Fruit fly (Drosophila melanogaster): ENCODE measurements around the gene Qsox4.

Qsox4 gene

dm6 chr3R:23721936-23722335 is 19.4 kb downstream of the Qsox4 start (continued):
- TF ChIP-seq CG7372 (GFP tag; IDR thresholded peaks at IDR 0.05) (peak; percentile 13; the same call in 1 of the 2 replicates), Neu2 (GFP tag; optimal IDR thresholded peaks at IDR 0.05; ENCODE audit: borderline replicate concordance) (no peak), maf-S (GFP tag; optimal IDR thresholded peaks at IDR 0.05) (peak; percentile 9), Nf-YC (tag; optimal IDR thresholded peaks at IDR 0.05) (peak; percentile 54), CG7271 (tag; optimal IDR thresholded peaks at IDR 0.05) (no peak), CG9932 (GFP tag; IDR thresholded peaks at IDR 0.05) (peak; percentile 50), dmrt99B (tag; optimal IDR thresholded peaks at IDR 0.05) (no peak), salm (tag; optimal IDR thresholded peaks at IDR 0.05) (peak; percentile 67), CG9817 (tag; optimal IDR thresholded peaks at IDR 0.05) (peak; percentile 56), CG17359 (tag; optimal IDR thresholded peaks at IDR 0.05) (peak; percentile 14), Myb (GFP tag; optimal IDR thresholded peaks at IDR 0.05) (peak; percentile 70), CG13424 (tag; optimal IDR thresholded peaks at IDR 0.05) (peak; percentile 33), abd-A (tag; optimal IDR thresholded peaks at IDR 0.05) (peak; percentile 63), mam (GFP tag; optimal IDR thresholded peaks at IDR 0.05) (peak; percentile 19), CG2116 (GFP tag; optimal IDR thresholded peaks at IDR 0.05) (peak; percentile 24), eve (GFP tag; optimal IDR thresholded peaks at IDR 0.05) (peak in 1 of 2 experiments; percentile 31), nerfin-1 (tag; optimal IDR thresholded peaks at IDR 0.05) (no peak), D (optimal IDR thresholded peaks at IDR 0.05) (no peak), D (GFP tag; optimal IDR thresholded peaks at IDR 0.05) (no peak), CG12391 (tag; optimal IDR thresholded peaks at IDR 0.05) (peak; percentile 43), ci (GFP tag; IDR thresholded peaks at IDR 0.05) (0 out of 3 replicates have a peak, but pooled peaks have one; percentile 26), tio (GFP tag; optimal IDR thresholded peaks at IDR 0.05) (no peak), CG11398 (GFP tag; optimal IDR thresholded peaks at IDR 0.05) (no peak), stwl (tag; optimal IDR thresholded peaks at IDR 0.05) (peak; percentile 77), CG1832 (GFP tag; optimal IDR thresholded peaks at IDR 0.05) (no peak), Hr3 (GFP tag; optimal IDR thresholded peaks at IDR 0.05) (peak; percentile 7), CoRest (tag; optimal IDR thresholded peaks at IDR 0.05) (peak; percentile 70), trem (tag; optimal IDR thresholded peaks at IDR 0.05) (peak; percentile 26), Meics (GFP tag; optimal IDR thresholded peaks at IDR 0.05) (peak; percentile 35), CG10565 (GFP tag; optimal IDR thresholded peaks at IDR 0.05) (no peak), dpn (GFP tag; optimal IDR thresholded peaks at IDR 0.05) (peak in 1 of 2 experiments; percentile 57), CG18262 (tag; optimal IDR thresholded peaks at IDR 0.05) (peak; percentile 26), lbe (GFP tag; optimal IDR thresholded peaks at IDR 0.05) (peak; percentile 15), CG11456 (GFP tag; IDR thresholded peaks at IDR 0.05) (no peak; the same call in 2 of the 3 replicates), CG2199 (GFP tag; IDR thresholded peaks at IDR 0.05) (peak; percentile 93), CG13123 (GFP tag; optimal IDR thresholded peaks at IDR 0.05) (no peak), Trl (optimal IDR thresholded peaks at IDR 0.05) (no peak), Trl (GFP tag; optimal IDR thresholded peaks at IDR 0.05) (peak; percentile 19), CG12659 (GFP tag; optimal IDR thresholded peaks at IDR 0.05) (peak; percentile 61), Fer1 (GFP tag; optimal IDR thresholded peaks at IDR 0.05) (no peak), tap (tag; optimal IDR thresholded peaks at IDR 0.05) (peak; percentile 22), CG7556 (GFP tag; optimal IDR thresholded peaks at IDR 0.05) (no peak), CG2129 (GFP tag; IDR thresholded peaks at IDR 0.05; ENCODE audit: partially characterized antibody) (no peak), pros (GFP tag; optimal IDR thresholded peaks at IDR 0.05) (peak; percentile 80), Drgx (GFP tag; IDR thresholded peaks at IDR 0.05) (no peak), lmd (GFP tag; IDR thresholded peaks at IDR 0.05) (peak; percentile 22; the same call in 1 of the 2 replicates), CG1602 (GFP tag; optimal IDR thresholded peaks at IDR 0.05) (peak; percentile 32), br (optimal IDR thresholded peaks at IDR 0.05) (no peak), TFAM (GFP tag; optimal IDR thresholded peaks at IDR 0.05) (no peak), CG4424 (GFP tag; optimal IDR thresholded peaks at IDR 0.05) (peak; percentile 22), sens (GFP tag) (no peak), NFAT (GFP tag; IDR thresholded peaks at IDR 0.05) (peak; percentile 32; the same call in 1 of the 2 replicates)

Data from whole organism, embryonic.